Worm (Caenorhabditis elegans) whole organism, L1 larva: Measurements from ENCODE around the gene txt-9.

ENCODE experiments used
- aha-1 ChIP-seq: fragments of 150-350 bp; optimal IDR thresholded peaks from 2 replicates; lab custom pipeline; 2014; ENCODE audit warnings: missing biosample characterization, missing genetic modification characterization
- aly-2 ChIP-seq: fragments of 150-350 bp; optimal IDR thresholded peaks from 2 replicates; lab custom pipeline; 2014; ENCODE audit warnings: missing biosample characterization, missing genetic modification characterization
- ces-1 ChIP-seq: fragments of 150-350 bp; optimal IDR thresholded peaks from 2 replicates; lab custom pipeline; 2014; ENCODE audit warnings: missing biosample characterization, missing genetic modification reagents, missing genetic modification characterization
- jun-1 ChIP-seq: fragments of 150-350 bp; optimal IDR thresholded peaks from 2 replicates; lab custom pipeline; 2014; ENCODE audit warnings: missing biosample characterization, missing genetic modification reagents, missing genetic modification characterization
- nhr-77 ChIP-seq: fragments of 150-350 bp; optimal IDR thresholded peaks from 2 replicates; lab custom pipeline; 2014; ENCODE audit warnings: missing biosample characterization, missing genetic modification characterization
- skn-1 ChIP-seq: fragments of 150-350 bp; optimal IDR thresholded peaks from 2 replicates; lab custom pipeline; 2014; ENCODE audit warnings: missing biosample characterization, missing genetic modification characterization
- zip-4 ChIP-seq: fragments of 200-800 bp; sonication (Bioruptor generic); optimal IDR thresholded peaks from 2 replicates; lab custom pipeline; 2018; ENCODE audit warnings: mild to moderate bottlenecking, missing genetic modification characterization, moderate library complexity, missing compliant biosample characterization

- TF ChIP-seq zip-4 (GFP tag; lab: Kevin White, UChicago) (no peak), aha-1 (tag; lab: Kevin White, UChicago) (no peak), nhr-77 (tag; lab: Kevin White, UChicago) (peak; percentile 32), aly-2 (tag; lab: Kevin White, UChicago) (no peak), skn-1 (tag; lab: Kevin White, UChicago) (peak; percentile 32), ces-1 (GFP tag; lab: Kevin White, UChicago) (no peak), jun-1 (tag; lab: Kevin White, UChicago) (no peak)
Observed at ce11 chrII:5092362-5093281, 7.0 kb downstream of the txt-9 start, which contains the start of gene C04G6.2.
